Fruit fly (Drosophila melanogaster) whole organism, prepupa: ENCODE data around the gene CG17770.

Experiments used
- Blimp-1 ChIP-seq: fragments of 200-800 bp; sonication (Bioruptor generic); optimal IDR thresholded peaks from 3 replicates; lab custom pipeline; 2017; ENCODE audit warnings: missing biosample characterization, missing genetic modification characterization, mild to moderate bottlenecking, moderate library complexity, missing genetic modification reagents
- CG10631 ChIP-seq: fragments of 200-800 bp; sonication (Bioruptor generic); optimal IDR thresholded peaks from 2 replicates; lab custom pipeline; 2016; ENCODE audit warnings: missing biosample characterization, missing genetic modification characterization
- CG10669 ChIP-seq: fragments of 200-800 bp; sonication (Bioruptor generic); optimal IDR thresholded peaks from 3 replicates; lab custom pipeline; 2018; ENCODE audit warnings: missing biosample characterization, mild to moderate bottlenecking, missing genetic modification characterization, moderate library complexity
- CG11294 ChIP-seq: fragments of 200-800 bp; sonication (Bioruptor generic); IDR thresholded peaks from 2 replicates; pipeline ENCODE4 v1.3.6; 2022; ENCODE audit warnings: missing biosample characterization, missing genetic modification characterization
- CG11762 ChIP-seq: fragments of 200-800 bp; sonication (Bioruptor generic); optimal IDR thresholded peaks from 3 replicates; lab custom pipeline; 2016; ENCODE audit warnings: missing biosample characterization, missing genetic modification characterization; ENCODE audit not compliant: insufficient read depth
- CG11902 ChIP-seq: fragments of 200-800 bp; sonication (Bioruptor generic); optimal IDR thresholded peaks from 3 replicates; lab custom pipeline; 2016; ENCODE audit warnings: missing biosample characterization, missing genetic modification characterization
- CG1621 ChIP-seq: fragments of 200-800 bp; sonication (Bioruptor generic); optimal IDR thresholded peaks from 3 replicates; lab custom pipeline; 2018; ENCODE audit warnings: missing biosample characterization, mild to moderate bottlenecking, missing genetic modification characterization
- CG3032 ChIP-seq: fragments of 200-800 bp; optimal IDR thresholded peaks from 2 replicates; lab custom pipeline; 2019; ENCODE audit warnings: missing biosample characterization, mild to moderate bottlenecking, missing genetic modification characterization, moderate library complexity
- CG31627 ChIP-seq: fragments of 200-800 bp; sonication (Bioruptor generic); optimal IDR thresholded peaks from 3 replicates; lab custom pipeline; 2016; ENCODE audit warnings: missing biosample characterization, missing genetic modification characterization
- CG32006 ChIP-seq: fragments of 200-800 bp; sonication (Bioruptor generic); optimal IDR thresholded peaks from 3 replicates; lab custom pipeline; 2017; ENCODE audit warnings: missing biosample characterization, mild to moderate bottlenecking, missing genetic modification characterization
- CG34406 ChIP-seq: fragments of 200-800 bp; sonication (Bioruptor generic); optimal IDR thresholded peaks from 3 replicates; lab custom pipeline; 2016; ENCODE audit warnings: missing biosample characterization, missing genetic modification characterization
- CG3919 ChIP-seq: fragments of 200-800 bp; sonication (Bioruptor generic); optimal IDR thresholded peaks from 3 replicates; lab custom pipeline; 2016; ENCODE audit warnings: missing biosample characterization, missing genetic modification characterization
- CG4318 ChIP-seq: fragments of 200-800 bp; sonication (Bioruptor generic); optimal IDR thresholded peaks from 3 replicates; lab custom pipeline; 2017; ENCODE audit warnings: missing biosample characterization, mild to moderate bottlenecking, missing genetic modification characterization
- CG6276 ChIP-seq: fragments of 200-800 bp; sonication (Bioruptor generic); optimal IDR thresholded peaks from 2 replicates; lab custom pipeline; 2017; ENCODE audit warnings: missing biosample characterization, mild to moderate bottlenecking, missing genetic modification characterization
- CG6808 ChIP-seq: fragments of 200-800 bp; sonication (Bioruptor generic); optimal IDR thresholded peaks from 3 replicates; lab custom pipeline; 2017; ENCODE audit warnings: missing biosample characterization, missing genetic modification characterization, mild to moderate bottlenecking, moderate library complexity, missing genetic modification reagents
- CG6854 ChIP-seq: fragments of 200-800 bp; sonication (Bioruptor generic); optimal IDR thresholded peaks from 2 replicates; lab custom pipeline; 2017; ENCODE audit warnings: missing biosample characterization, mild to moderate bottlenecking, missing genetic modification characterization
- CG7368 ChIP-seq: fragments of 200-800 bp; sonication (Bioruptor generic); optimal IDR thresholded peaks from 3 replicates; lab custom pipeline; 2016; ENCODE audit warnings: missing biosample characterization, missing genetic modification characterization
- CG8319 ChIP-seq: fragments of 200-800 bp; sonication (Bioruptor generic); optimal IDR thresholded peaks from 3 replicates; lab custom pipeline; 2016; ENCODE audit warnings: missing biosample characterization, missing genetic modification characterization
- CG8632 ChIP-seq: fragments of 200-800 bp; sonication (Bioruptor generic); optimal IDR thresholded peaks from 3 replicates; lab custom pipeline; 2016; ENCODE audit warnings: missing biosample characterization, missing genetic modification characterization
- CG9139 ChIP-seq: fragments of 200-800 bp; sonication (Bioruptor generic); optimal IDR thresholded peaks from 3 replicates; lab custom pipeline; 2017; ENCODE audit warnings: missing biosample characterization, mild to moderate bottlenecking, missing genetic modification characterization
- Eip93F ChIP-seq: fragments of 200-800 bp; sonication (Bioruptor generic); optimal IDR thresholded peaks from 2 replicates; lab custom pipeline; 2016; ENCODE audit warnings: missing biosample characterization, mild to moderate bottlenecking, missing genetic modification characterization
- Ets96B ChIP-seq: fragments of 200-800 bp; optimal IDR thresholded peaks from 2 replicates; lab custom pipeline; 2019; ENCODE audit warnings: missing biosample characterization, mild to moderate bottlenecking, missing genetic modification characterization, moderate library complexity
- Gug ChIP-seq: fragments of 200-800 bp; sonication (Bioruptor generic); IDR thresholded peaks from 2 replicates; pipeline ENCODE4 v1.3.6; 2022; ENCODE audit warnings: missing biosample characterization, missing genetic modification characterization
- Hr39 ChIP-seq: fragments of 200-800 bp; sonication (Bioruptor generic); optimal IDR thresholded peaks from 2 replicates; lab custom pipeline; 2016; ENCODE audit warnings: missing biosample characterization, missing genetic modification characterization
- Hr4 ChIP-seq: fragments of 200-800 bp; sonication (Bioruptor generic); optimal IDR thresholded peaks from 3 replicates; lab custom pipeline; 2016; ENCODE audit warnings: missing biosample characterization, missing genetic modification characterization
- Lpt ChIP-seq: fragments of 200-800 bp; sonication (Bioruptor generic); optimal IDR thresholded peaks from 3 replicates; lab custom pipeline; 2016; ENCODE audit warnings: missing biosample characterization, missing genetic modification characterization
- Met ChIP-seq: fragments of 200-800 bp; sonication (Bioruptor generic); optimal IDR thresholded peaks from 3 replicates; lab custom pipeline; 2016; ENCODE audit warnings: missing biosample characterization, missing genetic modification characterization
- OdsH ChIP-seq: fragments of 200-800 bp; sonication (Bioruptor generic); optimal IDR thresholded peaks from 3 replicates; lab custom pipeline; 2016; ENCODE audit warnings: missing biosample characterization, missing genetic modification characterization
- Smox ChIP-seq: fragments of 200-800 bp; sonication (Bioruptor generic); optimal IDR thresholded peaks from 3 replicates; lab custom pipeline; 2016; ENCODE audit warnings: missing biosample characterization, missing genetic modification characterization
- Sox14 ChIP-seq: fragments of 200-800 bp; sonication (Bioruptor generic); optimal IDR thresholded peaks from 3 replicates; lab custom pipeline; 2016; ENCODE audit warnings: missing biosample characterization, missing genetic modification characterization
- Sox15 ChIP-seq: fragments of 200-800 bp; sonication (Bioruptor generic); optimal IDR thresholded peaks from 3 replicates; lab custom pipeline; 2016; ENCODE audit warnings: missing biosample characterization, missing genetic modification characterization
- acj6 ChIP-seq: fragments of 200-800 bp; sonication (Bioruptor generic); optimal IDR thresholded peaks from 3 replicates; lab custom pipeline; 2016; ENCODE audit warnings: missing biosample characterization, missing genetic modification characterization
- cyc ChIP-seq: fragments of 200-800 bp; sonication (Bioruptor generic); optimal IDR thresholded peaks from 3 replicates; lab custom pipeline; 2016; ENCODE audit warnings: missing biosample characterization, missing genetic modification characterization
- dac ChIP-seq: fragments of 200-800 bp; sonication (Bioruptor generic); optimal IDR thresholded peaks from 2 replicates; lab custom pipeline; 2017; ENCODE audit warnings: missing biosample characterization, mild to moderate bottlenecking, missing genetic modification characterization
- dsx ChIP-seq: fragments of 200-800 bp; optimal IDR thresholded peaks from 3 replicates; lab custom pipeline; 2019; ENCODE audit warnings: missing biosample characterization, mild to moderate bottlenecking, missing genetic modification characterization, moderate library complexity; ENCODE audit not compliant: poor library complexity, severe bottlenecking
- eg ChIP-seq: fragments of 200-800 bp; sonication (Bioruptor generic); IDR thresholded peaks from 3 replicates; pipeline ENCODE4 v1.3.6; 2022; ENCODE audit warnings: missing biosample characterization, missing genetic modification characterization
- esn ChIP-seq: fragments of 200-800 bp; sonication (Bioruptor generic); optimal IDR thresholded peaks from 2 replicates; lab custom pipeline; 2016; ENCODE audit warnings: missing biosample characterization, mild to moderate bottlenecking, missing genetic modification characterization, moderate library complexity
- fd85E ChIP-seq: fragments of 200-800 bp; sonication (Bioruptor generic); optimal IDR thresholded peaks from 3 replicates; lab custom pipeline; 2016; ENCODE audit warnings: missing biosample characterization, missing genetic modification characterization
- fkh ChIP-seq: fragments of 200-800 bp; sonication (Bioruptor generic); optimal IDR thresholded peaks from 3 replicates; lab custom pipeline; 2017; ENCODE audit warnings: missing biosample characterization, mild to moderate bottlenecking, missing genetic modification characterization, moderate library complexity
- lz ChIP-seq: fragments of 200-800 bp; sonication (Bioruptor generic); optimal IDR thresholded peaks from 3 replicates; lab custom pipeline; 2016; ENCODE audit warnings: missing biosample characterization, missing genetic modification characterization
- net ChIP-seq: fragments of 200-800 bp; sonication (Bioruptor generic); optimal IDR thresholded peaks from 3 replicates; lab custom pipeline; 2016; ENCODE audit warnings: missing biosample characterization, missing genetic modification characterization
- pdm3 ChIP-seq: fragments of 200-800 bp; sonication (Bioruptor generic); optimal IDR thresholded peaks from 3 replicates; lab custom pipeline; 2016; ENCODE audit warnings: missing biosample characterization, missing genetic modification characterization
- salr ChIP-seq, 2 experiments: fragments of 200-800 bp; sonication (Bioruptor generic); optimal IDR thresholded peaks; 3 replicates each; lab custom pipeline; 2016 to 2018; ENCODE audit warnings: missing biosample characterization in 2 of 2, missing genetic modification characterization in 2 of 2, mild to moderate bottlenecking in 1 of 2
- vri ChIP-seq: fragments of 200-800 bp; sonication (Bioruptor generic); optimal IDR thresholded peaks from 3 replicates; lab custom pipeline; 2016; ENCODE audit warnings: missing biosample characterization, mild to moderate bottlenecking, missing genetic modification characterization

The CG17770 gene

dm6 chr3R:25776137-25776536, 35.6 kb upstream of the CG17770 start, which contains the start of gene CG17196:
CG17196 (minus strand) TSS chr3R:25776237.
- TF ChIP-seq CG11902 = no peak
- TF ChIP-seq, all 60 proteins: peak for 0

- no peak for TF ChIP-seq CG8319
These were observed 34.6 kb upstream of the CG17770 start, which contains the start of gene CG17195 for dm6 chr3R:25777098-25777497. CG17195 (minus strand) TSS chr3R:25777198.

dm6 chr3R:25778205-25778604, 33.5 kb upstream of the CG17770 start, which contains the start of gene CG4956:
CG4956 (minus strand) TSS chr3R:25778305.
- no peak for TF ChIP-seq CG1621
- TF ChIP-seq CG7368 (GFP tag; lab: Kevin White, UChicago) = no peak
- TF ChIP-seq net (GFP tag; lab: Kevin White, UChicago) = no peak
- TF ChIP-seq CG6276 (GFP tag; lab: Kevin White, UChicago) = no peak
- no peak for TF ChIP-seq CG31627 (GFP tag; lab: Kevin White, UChicago)
- TF ChIP-seq CG11294 (GFP tag; lab: Robert Waterston, UW) = no peak
- TF ChIP-seq Hr39 (GFP tag; lab: Kevin White, UChicago) = no peak
- no peak for TF ChIP-seq fkh
- no peak for TF ChIP-seq CG34406 (GFP tag; lab: Kevin White, UChicago)
- TF ChIP-seq Ets96B (tag; lab: Kevin White, UChicago) = no peak
- TF ChIP-seq lz (GFP tag; lab: Kevin White, UChicago) = no peak
- TF ChIP-seq fd85E (GFP tag; lab: Kevin White, UChicago) = no peak
- TF ChIP-seq eg (GFP tag; lab: Robert Waterston, UW) = no peak
- no peak for TF ChIP-seq Lpt (GFP tag; lab: Kevin White, UChicago)
- TF ChIP-seq dac (GFP tag; lab: Kevin White, UChicago) = no peak
- TF ChIP-seq cyc (GFP tag; lab: Kevin White, UChicago) = no peak
- TF ChIP-seq CG9139 (GFP tag; lab: Kevin White, UChicago) = no peak

dm6 chr3R:25782855-25783424, 28.8 kb upstream of the CG17770 start:
- TF ChIP-seq Smox (no peak), CG9139 (GFP tag; lab: Kevin White, UChicago) (no peak), acj6 (GFP tag; lab: Kevin White, UChicago) (no peak), Blimp-1 (no peak), CG1621 (no peak), fd85E (GFP tag; lab: Kevin White, UChicago) (no peak), Met (GFP tag; lab: Kevin White, UChicago) (no peak), esn (no peak), CG3919 (no peak), Gug (GFP tag; lab: Robert Waterston, UW) (no peak), CG10669 (GFP tag; lab: Kevin White, UChicago) (no peak), CG11762 (GFP tag; lab: Kevin White, UChicago) (no peak), CG11902 (no peak), CG32006 (GFP tag; lab: Kevin White, UChicago) (no peak), Sox14 (GFP tag; lab: Kevin White, UChicago) (no peak), CG8632 (GFP tag; lab: Kevin White, UChicago) (no peak), pdm3 (GFP tag; lab: Kevin White, UChicago) (no peak)

- TF ChIP-seq CG31627 (GFP tag; lab: Kevin White, UChicago) (no peak), vri (GFP tag; lab: Kevin White, UChicago) (no peak), dsx (GFP tag; lab: Kevin White, UChicago) (no peak), Hr39 (GFP tag; lab: Kevin White, UChicago) (no peak), Blimp-1 (no peak), CG6854 (no peak), CG3032 (no peak), CG34406 (GFP tag; lab: Kevin White, UChicago) (no peak), CG4318 (GFP tag; lab: Kevin White, UChicago) (no peak), Eip93F (GFP tag; lab: Kevin White, UChicago) (no peak), Sox15 (GFP tag; lab: Kevin White, UChicago) (no peak), Hr4 (GFP tag; lab: Kevin White, UChicago) (no peak), Sox14 (GFP tag; lab: Kevin White, UChicago) (no peak), OdsH (GFP tag; lab: Kevin White, UChicago) (no peak), net (GFP tag; lab: Kevin White, UChicago) (no peak), salr (GFP tag; optimal IDR thresholded peaks at IDR 0.05; lab: Kevin White, UChicago) (no peak), CG8319 (no peak), CG10631 (no peak), pdm3 (GFP tag; lab: Kevin White, UChicago) (no peak), CG6808 (no peak)
- TF ChIP-seq, all 60 proteins: peak for 0
These were observed 24.5 kb upstream of the CG17770 start, which contains the start of gene CG4960 for dm6 chr3R:25787198-25787597. CG4960 (minus strand) TSS chr3R:25787298.
